Fruit fly (Drosophila melanogaster) whole organism, embryonic: ENCODE results near the gene CG5390.

ENCODE experiments used
- Atf3 ChIP-seq: fragments of 200-800 bp; sonication (Bioruptor generic); optimal IDR thresholded peaks from 3 replicates; lab custom pipeline; 2016; ENCODE audit warnings: missing biosample characterization, missing genetic modification characterization
- Bgb ChIP-seq: fragments of 200-800 bp; sonication (Bioruptor generic); IDR thresholded peaks from 2 replicates; pipeline ENCODE4 v1.3.6; 2022; ENCODE audit warnings: missing biosample characterization, missing genetic modification characterization; ENCODE audit not compliant: partially characterized antibody
- C15 ChIP-seq: fragments of 200-800 bp; sonication (Bioruptor generic); IDR thresholded peaks from 3 replicates; pipeline ENCODE4 v1.3.6; 2022; ENCODE audit warnings: missing biosample characterization, missing genetic modification characterization
- CG10209 ChIP-seq: fragments of 200-800 bp; sonication (Bioruptor generic); optimal IDR thresholded peaks from 3 replicates; lab custom pipeline; 2017; ENCODE audit warnings: missing biosample characterization, mild to moderate bottlenecking, missing genetic modification characterization, missing genetic modification reagents
- CG10565 ChIP-seq: fragments of 200-800 bp; sonication (Bioruptor generic); optimal IDR thresholded peaks from 3 replicates; lab custom pipeline; 2016; ENCODE audit warnings: missing biosample characterization, mild to moderate bottlenecking, missing genetic modification characterization
- CG11398 ChIP-seq: fragments of 200-800 bp; sonication (Bioruptor generic); optimal IDR thresholded peaks from 2 replicates; lab custom pipeline; 2016; ENCODE audit warnings: missing biosample characterization, missing genetic modification characterization
- CG12219 ChIP-seq: fragments of 200-800 bp; sonication (Bioruptor generic); optimal IDR thresholded peaks from 3 replicates; lab custom pipeline; 2018; ENCODE audit warnings: missing biosample characterization, mild to moderate bottlenecking, missing genetic modification characterization
- CG13775 ChIP-seq: fragments of 200-800 bp; sonication (Bioruptor generic); optimal IDR thresholded peaks from 3 replicates; lab custom pipeline; 2017; ENCODE audit warnings: missing biosample characterization, mild to moderate bottlenecking, missing genetic modification characterization
- CG15011 ChIP-seq: fragments of 200-800 bp; sonication (Bioruptor generic); optimal IDR thresholded peaks from 3 replicates; lab custom pipeline; 2018; ENCODE audit warnings: missing biosample characterization, mild to moderate bottlenecking, missing genetic modification characterization
- CG16779 ChIP-seq: fragments of 200-800 bp; sonication (Bioruptor generic); IDR thresholded peaks from 2 replicates; pipeline ENCODE4 v1.3.6; 2022; ENCODE audit warnings: missing biosample characterization, missing genetic modification characterization
- CG30431 ChIP-seq: fragments of 200-800 bp; sonication (Bioruptor generic); optimal IDR thresholded peaks from 2 replicates; lab custom pipeline; 2017; ENCODE audit warnings: missing biosample characterization, missing genetic modification characterization
- CG42726 ChIP-seq: fragments of 200-800 bp; sonication (Bioruptor generic); IDR thresholded peaks from 2 replicates; pipeline ENCODE4 v1.3.6; 2022; ENCODE audit warnings: missing biosample characterization, missing genetic modification characterization; ENCODE audit not compliant: partially characterized antibody
- CG4282 ChIP-seq: fragments of 200-800 bp; sonication (Bioruptor generic); optimal IDR thresholded peaks from 2 replicates; lab custom pipeline; 2016; ENCODE audit warnings: missing biosample characterization, missing genetic modification characterization
- CG6254 ChIP-seq: fragments of 200-800 bp; sonication (Bioruptor generic); optimal IDR thresholded peaks from 3 replicates; lab custom pipeline; 2017; ENCODE audit warnings: mild to moderate bottlenecking, missing biosample characterization, missing genetic modification reagents, missing genetic modification characterization
- CG6272 ChIP-seq: fragments of 200-800 bp; sonication (Bioruptor generic); IDR thresholded peaks from 2 replicates; pipeline ENCODE4 v1.3.6; 2022; ENCODE audit warnings: missing biosample characterization, missing genetic modification characterization
- CG6813 ChIP-seq: fragments of 200-800 bp; sonication (Bioruptor generic); optimal IDR thresholded peaks from 2 replicates; lab custom pipeline; 2017; ENCODE audit warnings: missing biosample characterization, missing genetic modification characterization, mild to moderate bottlenecking, moderate library complexity, missing genetic modification reagents
- CG9437 ChIP-seq: fragments of 200-800 bp; sonication (Bioruptor generic); optimal IDR thresholded peaks from 2 replicates; lab custom pipeline; 2018; ENCODE audit warnings: missing biosample characterization, mild to moderate bottlenecking, missing genetic modification characterization
- CkIIα-i1 ChIP-seq: fragments of 200-800 bp; sonication (Bioruptor generic); IDR thresholded peaks from 2 replicates; pipeline ENCODE4 v1.3.6; 2022; ENCODE audit warnings: missing biosample characterization, missing genetic modification characterization
- Dip3 ChIP-seq: fragments of 200-800 bp; sonication (Bioruptor generic); optimal IDR thresholded peaks from 3 replicates; lab custom pipeline; 2016; ENCODE audit warnings: missing biosample characterization, missing genetic modification characterization
- Dll ChIP-seq: fragments of 200-800 bp; sonication (Bioruptor generic); IDR thresholded peaks from 4 replicates; pipeline ENCODE4 v1.3.6; 2022; ENCODE audit warnings: missing biosample characterization, missing genetic modification characterization; ENCODE audit not compliant: partially characterized antibody
- Eip74EF ChIP-seq, 2 experiments: fragments of 200-800 bp in 1 of 2; fragments of >200 bp in 1 of 2; sonication (Bioruptor generic) in 1 of 2; optimal IDR thresholded peaks; 2 replicates each; lab custom pipeline; 2017 to 2019; ENCODE audit warnings: missing biosample characterization in 2 of 2, missing genetic modification characterization in 2 of 2, mild to moderate bottlenecking in 1 of 2, moderate library complexity in 1 of 2
- Fer2 ChIP-seq: fragments of 200-800 bp; sonication (Bioruptor generic); optimal IDR thresholded peaks from 2 replicates; lab custom pipeline; 2018; ENCODE audit warnings: missing biosample characterization, mild to moderate bottlenecking, missing genetic modification characterization, moderate library complexity
- Gsc ChIP-seq: fragments of 200-800 bp; sonication (Bioruptor generic); IDR thresholded peaks from 2 replicates; pipeline ENCODE4 v1.3.6; 2022; ENCODE audit warnings: missing biosample characterization, missing genetic modification characterization
- Hr51 ChIP-seq, 2 experiments: fragments of 200-800 bp; sonication (Bioruptor generic); optimal IDR thresholded peaks; 2 replicates in 1 of 2; 3 replicates in 1 of 2; lab custom pipeline; 2016 to 2018; ENCODE audit warnings: missing biosample characterization in 2 of 2, missing genetic modification characterization in 2 of 2, mild to moderate bottlenecking in 1 of 2, moderate library complexity in 1 of 2
- Kr ChIP-seq: fragments of 200-800 bp; sonication (Bioruptor generic); optimal IDR thresholded peaks from 2 replicates; lab custom pipeline; 2017; ENCODE audit warnings: missing biosample characterization, mild to moderate bottlenecking, missing genetic modification characterization
- MBD-R2 ChIP-seq: fragments of 200-800 bp; sonication (Bioruptor generic); IDR thresholded peaks from 2 replicates; pipeline ENCODE4 v1.3.6; 2022; ENCODE audit warnings: missing biosample characterization, missing genetic modification characterization
- Oli ChIP-seq: fragments of 200-800 bp; sonication (Bioruptor generic); optimal IDR thresholded peaks from 2 replicates; lab custom pipeline; 2018; ENCODE audit warnings: missing biosample characterization, mild to moderate bottlenecking, missing genetic modification characterization, moderate library complexity
- Pdp1 ChIP-seq, 2 experiments: fragments of 200-800 bp; sonication (Bioruptor generic); optimal IDR thresholded peaks; 3 replicates each; lab custom pipeline; 2016; ENCODE audit warnings: missing biosample characterization in 2 of 2, missing genetic modification characterization in 2 of 2, mild to moderate bottlenecking in 1 of 2, moderate library complexity in 1 of 2
- chif ChIP-seq, 2 experiments: fragments of 200-800 bp; sonication (Bioruptor generic); optimal IDR thresholded peaks; 3 replicates each; lab custom pipeline; 2016; ENCODE audit warnings: missing biosample characterization in 2 of 2, missing genetic modification characterization in 2 of 2
- croc ChIP-seq: fragments of 200-800 bp; sonication (Bioruptor generic); conservative IDR thresholded peaks from 3 replicates; pipeline ENCODE4 v1.3.6; 2022; ENCODE audit warnings: missing biosample characterization, missing genetic modification characterization
- dysf ChIP-seq: fragments of 200-800 bp; sonication (Bioruptor generic); IDR thresholded peaks from 3 replicates; pipeline ENCODE4 v1.3.6; 2022; ENCODE audit warnings: missing biosample characterization, missing genetic modification characterization
- ems ChIP-seq: fragments of 200-800 bp; sonication (Bioruptor generic); optimal IDR thresholded peaks from 3 replicates; lab custom pipeline; 2016; ENCODE audit warnings: missing biosample characterization, missing genetic modification characterization
- fd3F ChIP-seq: fragments of 200-800 bp; sonication (Bioruptor generic); optimal IDR thresholded peaks from 2 replicates; lab custom pipeline; 2018; ENCODE audit warnings: missing biosample characterization, mild to moderate bottlenecking, missing genetic modification characterization, moderate library complexity
- fru ChIP-seq: fragments of >200 bp; optimal IDR thresholded peaks from 2 replicates; lab custom pipeline; 2017
- h ChIP-seq: fragments of >200 bp; optimal IDR thresholded peaks from 2 replicates; lab custom pipeline; 2017
- her ChIP-seq: fragments of 200-800 bp; sonication (Bioruptor generic); optimal IDR thresholded peaks from 2 replicates; lab custom pipeline; 2016; ENCODE audit warnings: missing biosample characterization, missing genetic modification characterization
- hkb ChIP-seq, 2 experiments: fragments of 200-800 bp in 1 of 2; fragments of >200 bp in 1 of 2; sonication (Bioruptor generic) in 1 of 2; IDR thresholded peaks in 1 of 2; optimal IDR thresholded peaks in 1 of 2; 2 replicates each; pipeline versions ENCODE4 v1.3.6 to Lab custom; 2017 to 2022; ENCODE audit warnings: missing biosample characterization in 1 of 2, missing genetic modification characterization in 1 of 2
- jing ChIP-seq: fragments of 200-800 bp; sonication (Bioruptor generic); optimal IDR thresholded peaks from 2 replicates; lab custom pipeline; 2018; ENCODE audit warnings: missing biosample characterization, mild to moderate bottlenecking, missing genetic modification characterization
- lab ChIP-seq: fragments of 200-800 bp; sonication (Bioruptor generic); optimal IDR thresholded peaks from 3 replicates; lab custom pipeline; 2017; ENCODE audit warnings: missing biosample characterization, missing genetic modification characterization, mild to moderate bottlenecking, moderate library complexity, missing genetic modification reagents
- pan ChIP-seq, 4 experiments: fragments of >200 bp in 3 of 4; fragments of 200-800 bp in 1 of 4; sonication (Bioruptor generic) in 1 of 4; optimal IDR thresholded peaks in 3 of 4; IDR thresholded peaks in 1 of 4; 2 replicates each; pipeline versions ENCODE4 v1.3.6 to Lab custom; 2017 to 2022; ENCODE audit warnings: missing biosample characterization in 2 of 4, missing genetic modification characterization in 2 of 4, mixed read lengths in 1 of 4
- pho ChIP-seq: fragments of 200-800 bp; sonication (Bioruptor generic); optimal IDR thresholded peaks from 2 replicates; lab custom pipeline; 2016; ENCODE audit warnings: missing biosample characterization, missing genetic modification characterization
- prd ChIP-seq, 3 experiments: fragments of >200 bp in 2 of 3; fragments of 200-800 bp in 1 of 3; sonication (Bioruptor generic) in 1 of 3; optimal IDR thresholded peaks in 2 of 3; IDR thresholded peaks in 1 of 3; 2 replicates in 2 of 3; 3 replicates in 1 of 3; pipeline versions ENCODE4 v1.3.6 to Lab custom; 2017 to 2022; ENCODE audit warnings: missing biosample characterization in 1 of 3, missing genetic modification characterization in 1 of 3
- sd ChIP-seq: fragments of 200-800 bp; sonication (Bioruptor generic); optimal IDR thresholded peaks from 3 replicates; lab custom pipeline; 2018; ENCODE audit warnings: missing biosample characterization, mild to moderate bottlenecking, missing genetic modification characterization, moderate library complexity
- sisA ChIP-seq: fragments of 200-800 bp; sonication (Bioruptor generic); IDR thresholded peaks from 2 replicates; pipeline ENCODE4 v1.3.6; 2022; ENCODE audit warnings: missing biosample characterization, missing genetic modification characterization
- tna ChIP-seq: fragments of 200-800 bp; sonication (Bioruptor generic); IDR thresholded peaks from 2 replicates; pipeline ENCODE4 v1.3.6; 2022; ENCODE audit warnings: missing biosample characterization, missing genetic modification characterization; ENCODE audit not compliant: partially characterized antibody
- zfh1 ChIP-seq: fragments of 200-800 bp; sonication (Bioruptor generic); IDR thresholded peaks from 3 replicates; pipeline ENCODE4 v1.3.6; 2022; ENCODE audit warnings: missing biosample characterization, missing genetic modification characterization

Gene CG5390

dm6 chr2L:10344029-10344606 is 37.7 kb upstream of the CG5390 start, which contains the start of gene Frmd5 (continued):
- TF ChIP-seq Bgb (GFP tag; lab: Robert Waterston, UW) (0 out of 2 replicates have a peak, but pooled peaks have one; percentile 7), Atf3 (no peak)

dm6 chr2L:10342471-10342870 is 36.1 kb upstream of the CG5390 start, which contains the start of gene Sps2:
Sps2 (plus strand) TSS chr2L:10342594.
- no peak for TF ChIP-seq sisA
- TF ChIP-seq zfh1 (GFP tag; lab: Robert Waterston, UW), result 0 out of 3 replicates have a peak, but pooled peaks have one; percentile 13
- TF ChIP-seq MBD-R2 (GFP tag; lab: Robert Waterston, UW), result peak; percentile 89
- no peak for TF ChIP-seq CG9437 (GFP tag; lab: Kevin White, UChicago)
- no peak for TF ChIP-seq Atf3
- TF ChIP-seq her, result no peak
- no peak for TF ChIP-seq lab (GFP tag; lab: Kevin White, UChicago)
- no peak for TF ChIP-seq fd3F (GFP tag; lab: Kevin White, UChicago)
- TF ChIP-seq CkIIα-i1 (GFP tag; lab: Robert Waterston, UW), result no peak
- no peak for TF ChIP-seq CG10209 (GFP tag; lab: Kevin White, UChicago)
- TF ChIP-seq CG10565 (GFP tag; lab: Kevin White, UChicago), result no peak
- no peak for TF ChIP-seq Fer2 (tag; lab: Kevin White, UChicago)
- no peak for TF ChIP-seq sd (tag; lab: Kevin White, UChicago)
- TF ChIP-seq pho (GFP tag; lab: Kevin White, UChicago), result no peak
- no peak for TF ChIP-seq CG6254 (GFP tag; lab: Kevin White, UChicago)
- no peak for TF ChIP-seq CG4282 (GFP tag; lab: Kevin White, UChicago)
- TF ChIP-seq croc (GFP tag; lab: Robert Waterston, UW), result no peak
- no peak for TF ChIP-seq CG13775 (GFP tag; lab: Kevin White, UChicago)
- TF ChIP-seq CG11398, result no peak
- no peak for TF ChIP-seq CG15011 (GFP tag; lab: Kevin White, UChicago)
- TF ChIP-seq Pdp1 (GFP tag; optimal IDR thresholded peaks at IDR 0.05; lab: Kevin White, UChicago), result peak in 1 of 2 experiments; percentile 27
- peak; percentile 82 for TF ChIP-seq Dll (GFP tag; lab: Robert Waterston, UW)
- TF ChIP-seq prd (optimal IDR thresholded peaks at IDR 0.05; lab: Kevin White, UChicago), result no peak
- no peak for TF ChIP-seq prd (GFP tag; IDR thresholded peaks at IDR 0.05; lab: Robert Waterston, UW)
- no peak for TF ChIP-seq CG16779 (GFP tag; lab: Robert Waterston, UW)
- TF ChIP-seq CG30431 (GFP tag; lab: Kevin White, UChicago), result no peak
- TF ChIP-seq CG6813 (GFP tag; lab: Kevin White, UChicago), result no peak
- TF ChIP-seq ems (GFP tag; lab: Kevin White, UChicago), result no peak
- no peak for TF ChIP-seq CG6272 (GFP tag; lab: Robert Waterston, UW)
- TF ChIP-seq Gsc (GFP tag; lab: Robert Waterston, UW), result no peak
- no peak for TF ChIP-seq tna (GFP tag; lab: Robert Waterston, UW)
- no peak for TF ChIP-seq hkb (optimal IDR thresholded peaks at IDR 0.05; lab: Kevin White, UChicago)
- no peak for TF ChIP-seq hkb (GFP tag; IDR thresholded peaks at IDR 0.05; lab: Robert Waterston, UW)
- no peak for TF ChIP-seq h
- no peak for TF ChIP-seq Dip3 (GFP tag; lab: Kevin White, UChicago)
- no peak for TF ChIP-seq C15 (GFP tag; lab: Robert Waterston, UW)
- TF ChIP-seq Eip74EF (GFP tag; optimal IDR thresholded peaks at IDR 0.05; lab: Kevin White, UChicago), result no peak
- no peak for TF ChIP-seq pan (optimal IDR thresholded peaks at IDR 0.05; lab: Kevin White, UChicago)
- TF ChIP-seq pan (GFP tag; optimal IDR thresholded peaks at IDR 0.05 in 1 of 2, IDR thresholded peaks at IDR 0.05 in 1 of 2), result no peak
- TF ChIP-seq CG42726 (GFP tag; lab: Robert Waterston, UW), result peak; percentile 20; the same call in 1 of the 2 replicates
- no peak for TF ChIP-seq jing (GFP tag; lab: Kevin White, UChicago)
- no peak for TF ChIP-seq dysf (GFP tag; lab: Robert Waterston, UW)
- no peak for TF ChIP-seq Hr51 (GFP tag; optimal IDR thresholded peaks at IDR 0.05; lab: Kevin White, UChicago)
- TF ChIP-seq Oli (tag; lab: Kevin White, UChicago), result no peak
- no peak for TF ChIP-seq fru (lab: Kevin White, UChicago)
- TF ChIP-seq CG12219, result no peak
- no peak for TF ChIP-seq chif (GFP tag; optimal IDR thresholded peaks at IDR 0.05; lab: Kevin White, UChicago)
- TF ChIP-seq Kr (GFP tag; lab: Kevin White, UChicago), result no peak
